Worm (Caenorhabditis elegans): ENCODE data around the gene asp-17.
"Not testable (repeated sequence)": the region's sequence is repeated elsewhere in the genome, so short reads cannot be mapped to it uniquely, and the experiment has no call there.

Gene asp-17

DNA sequence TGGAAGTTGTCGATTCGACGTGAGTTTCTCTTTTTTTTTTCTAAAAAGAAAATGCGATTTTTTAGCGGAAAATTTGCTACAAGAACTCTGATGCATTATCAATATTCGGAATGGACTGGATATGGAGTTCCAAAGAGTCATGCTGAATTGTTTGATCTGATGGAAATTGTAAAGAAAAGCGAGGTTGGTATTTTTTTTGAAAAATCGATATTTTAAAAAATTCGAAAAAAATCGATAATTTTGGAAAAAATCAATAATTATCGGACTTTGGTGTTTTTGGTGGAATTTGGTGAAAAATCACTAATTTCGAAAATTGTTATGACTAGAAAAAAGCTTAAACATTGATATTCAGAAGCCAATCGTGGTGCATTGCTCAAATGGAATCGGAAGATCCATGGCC, 17.9 kb downstream of the asp-17 start:
- TF ChIP-seq F13C5.2 (tag; optimal IDR thresholded peaks at IDR 0.05) (no peak), ceh-36 (tag; optimal IDR thresholded peaks at IDR 0.05) (no peak), ets-7 (tag; optimal IDR thresholded peaks at IDR 0.05) (no peak), tra-4 (tag; optimal IDR thresholded peaks at IDR 0.05) (no peak), ceh-13 (GFP tag; optimal IDR thresholded peaks at IDR 0.05) (no peak)

DNA sequence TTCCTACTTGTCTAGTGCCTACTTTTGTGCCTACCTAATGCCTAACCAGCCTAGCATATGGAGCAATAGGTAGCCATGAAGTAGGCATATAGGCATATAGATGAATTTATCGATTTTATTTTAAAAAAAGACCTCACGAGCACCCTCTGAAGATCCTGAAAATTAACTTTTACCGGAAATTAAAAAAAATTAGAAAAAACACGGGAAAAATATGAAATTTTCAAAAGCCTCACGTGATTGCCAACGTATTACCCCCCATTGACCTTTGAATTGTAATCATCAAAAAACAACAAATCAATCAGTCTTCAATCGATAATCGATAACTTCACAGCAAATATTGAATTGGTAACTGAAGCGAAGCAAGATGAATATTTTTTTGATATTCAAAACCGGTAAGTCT, 22.8 kb downstream of the asp-17 start, which contains the start of gene Y39B6A.30:
TSS of gene Y39B6A.30 (plus strand) at position 301 of the 400 bp plus-strand sequence.
- not testable (repeated sequence) for TF ChIP-seq sea-1 (GFP tag; conservative IDR thresholded peaks at IDR 0.05); flt-1 (GFP tag; IDR thresholded peaks at IDR 0.05); B0310.2 (tag; optimal IDR thresholded peaks at IDR 0.05)

DNA sequence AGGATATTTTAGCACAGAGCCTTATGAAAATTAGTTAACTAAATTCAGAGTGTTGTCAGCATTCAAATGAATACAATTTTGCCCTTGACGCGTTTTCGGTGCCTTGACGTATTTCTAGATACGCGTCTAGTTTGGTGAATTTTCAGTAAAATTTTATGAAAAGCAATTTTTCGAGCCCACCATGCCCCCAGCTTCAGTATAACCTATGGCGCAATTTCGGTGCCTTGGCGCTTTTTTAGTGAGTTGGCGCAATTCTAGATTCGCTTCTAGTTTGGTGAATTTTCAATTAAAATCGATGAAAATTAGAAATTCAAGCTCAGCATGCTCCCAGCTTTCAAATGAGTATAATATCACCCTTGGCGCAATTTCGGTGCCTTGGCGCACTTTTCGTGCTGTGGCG, 23.9 kb downstream of the asp-17 start:
- TF ChIP-seq hnd-1 (tag; optimal IDR thresholded peaks at IDR 0.05) (no peak), ceh-36 (tag; optimal IDR thresholded peaks at IDR 0.05) (no peak), ama-1 (optimal IDR thresholded peaks at IDR 0.05) (no peak), aly-1 (tag; optimal IDR thresholded peaks at IDR 0.05) (no peak), tbx-11 (GFP tag; IDR thresholded peaks at IDR 0.05) (no peak), tra-4 (tag; optimal IDR thresholded peaks at IDR 0.05) (no peak), F13C5.2 (tag; optimal IDR thresholded peaks at IDR 0.05) (no peak)

DNA sequence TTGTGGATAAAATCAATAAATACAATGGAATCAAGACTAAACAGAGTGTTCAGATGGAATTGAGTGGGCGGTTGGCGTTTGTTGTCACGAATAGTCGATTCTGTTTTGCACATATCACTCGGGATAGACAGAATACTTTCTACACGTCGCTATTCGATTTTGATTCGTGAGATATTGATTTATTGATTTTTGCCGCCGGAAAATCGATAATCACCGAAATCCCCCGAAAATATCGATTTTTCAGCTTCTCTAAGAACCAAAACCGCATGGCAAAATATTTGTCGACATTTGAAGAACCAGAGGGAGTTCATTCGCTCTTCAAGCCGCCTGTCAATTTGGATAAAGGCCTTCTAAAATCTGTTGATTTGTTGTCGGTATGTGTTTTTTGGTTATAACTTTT, 26.7 kb downstream of the asp-17 start:
- TF ChIP-seq tbx-11 (GFP tag; IDR thresholded peaks at IDR 0.05) = no peak
- no peak for TF ChIP-seq tbx-37 (GFP tag; conservative IDR thresholded peaks at IDR 0.05)
- no peak for TF ChIP-seq scrt-1 (GFP tag; IDR thresholded peaks at IDR 0.05)
- TF ChIP-seq hmbx-1 (tag; optimal IDR thresholded peaks at IDR 0.05) = no peak
- no peak for TF ChIP-seq aly-1 (tag; optimal IDR thresholded peaks at IDR 0.05)
- no peak for TF ChIP-seq B0310.2 (tag; optimal IDR thresholded peaks at IDR 0.05)
- no peak for TF ChIP-seq sea-1 (GFP tag; conservative IDR thresholded peaks at IDR 0.05)
- no peak for TF ChIP-seq hmg-4 (GFP tag; optimal IDR thresholded peaks at IDR 0.05)
- no peak for TF ChIP-seq ceh-36 (tag; optimal IDR thresholded peaks at IDR 0.05)
- TF ChIP-seq ama-1 (optimal IDR thresholded peaks at IDR 0.05) = no peak
- no peak for TF ChIP-seq pes-1 (GFP tag; IDR thresholded peaks at IDR 0.05)
- TF ChIP-seq F13C5.2 (tag; optimal IDR thresholded peaks at IDR 0.05) = no peak
- no peak for TF ChIP-seq flt-1 (GFP tag; IDR thresholded peaks at IDR 0.05)
- no peak for TF ChIP-seq ceh-13 (GFP tag; optimal IDR thresholded peaks at IDR 0.05)
- no peak for TF ChIP-seq ets-7 (tag; optimal IDR thresholded peaks at IDR 0.05)
- TF ChIP-seq tra-4 (tag; optimal IDR thresholded peaks at IDR 0.05) = no peak

DNA sequence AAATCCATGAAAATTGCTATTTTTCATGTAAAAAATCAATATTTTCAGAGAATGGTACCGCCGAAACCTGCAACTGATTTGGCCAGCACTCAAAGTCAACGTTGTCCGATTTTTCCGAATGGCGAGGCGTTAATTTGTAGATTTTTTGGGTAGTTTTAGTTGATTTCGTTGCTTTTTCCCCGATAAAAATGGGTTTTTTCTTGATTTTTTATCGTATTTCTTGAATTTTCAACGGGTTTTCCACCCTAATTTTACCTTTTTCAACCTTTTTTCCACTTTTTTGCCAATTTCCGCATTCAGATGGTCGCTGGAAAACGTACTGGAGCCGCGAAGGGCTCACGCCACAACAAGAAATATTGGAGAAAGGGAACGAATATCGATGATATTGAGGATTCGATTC, 35.5 kb downstream of the asp-17 start, which contains the start of gene Y39B6A.33:
TSS of gene Y39B6A.33 (plus strand) at position 301 of the 400 bp plus-strand sequence.
- TF ChIP-seq pes-1 (GFP tag; IDR thresholded peaks at IDR 0.05) (no peak), tbx-11 (GFP tag; IDR thresholded peaks at IDR 0.05) (no peak), B0310.2 (tag; optimal IDR thresholded peaks at IDR 0.05) (no peak), ceh-36 (tag; optimal IDR thresholded peaks at IDR 0.05) (no peak), hnd-1 (tag; optimal IDR thresholded peaks at IDR 0.05) (no peak), flt-1 (GFP tag; IDR thresholded peaks at IDR 0.05) (no peak), sea-1 (GFP tag; conservative IDR thresholded peaks at IDR 0.05) (no peak), tbx-37 (GFP tag; conservative IDR thresholded peaks at IDR 0.05) (no peak), ama-1 (optimal IDR thresholded peaks at IDR 0.05) (no peak)

- TF ChIP-seq F13C5.2 (tag; optimal IDR thresholded peaks at IDR 0.05) = no peak
- TF ChIP-seq pes-1 (GFP tag; IDR thresholded peaks at IDR 0.05) = peak; percentile 59; the same call in 1 of the 2 replicates
- no peak for TF ChIP-seq hnd-1 (tag; optimal IDR thresholded peaks at IDR 0.05)
- TF ChIP-seq hmg-4 (GFP tag; optimal IDR thresholded peaks at IDR 0.05) = no peak
- no peak for TF ChIP-seq B0310.2 (tag; optimal IDR thresholded peaks at IDR 0.05)
Measured at ce11 chrV:19001016-19001415, 36.1 kb downstream of the asp-17 start, which contains the start of gene Y39B6A.34. Y39B6A.34 (plus strand) TSS chrV:19001018.

- no peak for TF ChIP-seq aly-1 (tag; optimal IDR thresholded peaks at IDR 0.05)
Measured at ce11 chrV:19000542-19000941, 36.6 kb downstream of the asp-17 start.

- TF ChIP-seq flt-1 (GFP tag; IDR thresholded peaks at IDR 0.05) (no peak), tbx-11 (GFP tag; IDR thresholded peaks at IDR 0.05) (no peak)
Measured at ce11 chrV:18998045-18998444, 39.1 kb downstream of the asp-17 start, which contains the start of gene tgt-2. tgt-2 (plus strand) TSS chrV:18998345.

ce11 chrV:18993535-18993990, 43.6 kb downstream of the asp-17 start, which contains the start of gene gtf-2F2:
gtf-2F2 (plus strand) TSS chrV:18993940.
- TF ChIP-seq pes-1 (GFP tag; IDR thresholded peaks at IDR 0.05) = no peak
- no peak for TF ChIP-seq tra-4 (tag; optimal IDR thresholded peaks at IDR 0.05)
- no peak for TF ChIP-seq ama-1 (optimal IDR thresholded peaks at IDR 0.05)
- TF ChIP-seq aly-1 (tag; optimal IDR thresholded peaks at IDR 0.05) = no peak
- no peak for TF ChIP-seq F13C5.2 (tag; optimal IDR thresholded peaks at IDR 0.05)
- no peak for TF ChIP-seq sea-1 (GFP tag; conservative IDR thresholded peaks at IDR 0.05)
- no peak for TF ChIP-seq ceh-36 (tag; optimal IDR thresholded peaks at IDR 0.05)
- no peak for TF ChIP-seq ceh-13 (GFP tag; optimal IDR thresholded peaks at IDR 0.05)
- TF ChIP-seq B0310.2 (tag; optimal IDR thresholded peaks at IDR 0.05) = no peak
- no peak for TF ChIP-seq flt-1 (GFP tag; IDR thresholded peaks at IDR 0.05)
- no peak for TF ChIP-seq tbx-11 (GFP tag; IDR thresholded peaks at IDR 0.05)
- no peak for TF ChIP-seq hnd-1 (tag; optimal IDR thresholded peaks at IDR 0.05)
- TF ChIP-seq ets-7 (tag; optimal IDR thresholded peaks at IDR 0.05) = no peak
- no peak for TF ChIP-seq hmbx-1 (tag; optimal IDR thresholded peaks at IDR 0.05)
- no peak for TF ChIP-seq tbx-37 (GFP tag; conservative IDR thresholded peaks at IDR 0.05)
- no peak for TF ChIP-seq hmg-4 (GFP tag; optimal IDR thresholded peaks at IDR 0.05)
- TF ChIP-seq scrt-1 (GFP tag; IDR thresholded peaks at IDR 0.05) = no peak
